Fruit fly (Drosophila melanogaster) whole organism, embryonic: Measurements from ENCODE around the gene CG42716.
A peak's percentile ranks its signal among the peaks of the same experiment; 100 is the strongest.

ENCODE experiments used
- BEAF-32 ChIP-seq: fragments of 200-800 bp; sonication (Bioruptor generic); optimal IDR thresholded peaks from 3 replicates; lab custom pipeline; 2017; ENCODE audit warnings: missing biosample characterization, missing genetic modification characterization, mild to moderate bottlenecking, moderate library complexity, missing genetic modification reagents
- Bdp1 ChIP-seq: fragments of 200-800 bp; sonication (Bioruptor generic); optimal IDR thresholded peaks from 3 replicates; lab custom pipeline; 2016; ENCODE audit warnings: missing biosample characterization, missing genetic modification characterization
- Bgb ChIP-seq: fragments of 200-800 bp; sonication (Bioruptor generic); IDR thresholded peaks from 2 replicates; pipeline ENCODE4 v1.3.6; 2022; ENCODE audit warnings: missing biosample characterization, missing genetic modification characterization; ENCODE audit not compliant: partially characterized antibody
- CG10209 ChIP-seq: fragments of 200-800 bp; sonication (Bioruptor generic); optimal IDR thresholded peaks from 3 replicates; lab custom pipeline; 2017; ENCODE audit warnings: missing biosample characterization, mild to moderate bottlenecking, missing genetic modification characterization, missing genetic modification reagents
- CG11398 ChIP-seq: fragments of 200-800 bp; sonication (Bioruptor generic); optimal IDR thresholded peaks from 2 replicates; lab custom pipeline; 2016; ENCODE audit warnings: missing biosample characterization, missing genetic modification characterization
- CG11504 ChIP-seq: fragments of 200-800 bp; sonication (Bioruptor generic); optimal IDR thresholded peaks from 3 replicates; lab custom pipeline; 2019; ENCODE audit warnings: missing biosample characterization, mild to moderate bottlenecking, missing genetic modification characterization, moderate library complexity
- CG13123 ChIP-seq: fragments of 200-800 bp; sonication (Bioruptor generic); optimal IDR thresholded peaks from 2 replicates; lab custom pipeline; 2016; ENCODE audit warnings: missing biosample characterization, missing genetic modification characterization
- CG13894 ChIP-seq: fragments of 200-800 bp; sonication (Bioruptor generic); optimal IDR thresholded peaks from 3 replicates; lab custom pipeline; 2018; ENCODE audit warnings: missing biosample characterization, mild to moderate bottlenecking, missing genetic modification characterization, moderate library complexity
- CG14710 ChIP-seq: fragments of 200-800 bp; sonication (Bioruptor generic); optimal IDR thresholded peaks from 3 replicates; lab custom pipeline; 2019; ENCODE audit warnings: missing biosample characterization, mild to moderate bottlenecking, missing genetic modification characterization, moderate library complexity
- CG17385 ChIP-seq: fragments of 200-800 bp; sonication (Bioruptor generic); optimal IDR thresholded peaks from 3 replicates; lab custom pipeline; 2018; ENCODE audit warnings: missing biosample characterization, mild to moderate bottlenecking, missing genetic modification characterization
- CG17568 ChIP-seq: fragments of 200-800 bp; sonication (Bioruptor generic); optimal IDR thresholded peaks from 2 replicates; lab custom pipeline; 2018; ENCODE audit warnings: missing biosample characterization, mild to moderate bottlenecking, missing genetic modification characterization, moderate library complexity
- CG1792 ChIP-seq: fragments of 200-800 bp; sonication (Bioruptor generic); optimal IDR thresholded peaks from 2 replicates; lab custom pipeline; 2016; ENCODE audit warnings: missing biosample characterization, missing genetic modification characterization
- CG3838 ChIP-seq: fragments of 200-800 bp; sonication (Bioruptor generic); optimal IDR thresholded peaks from 3 replicates; lab custom pipeline; 2016; ENCODE audit warnings: missing biosample characterization, missing genetic modification characterization
- CG4617 ChIP-seq: fragments of 200-800 bp; sonication (Bioruptor generic); optimal IDR thresholded peaks from 3 replicates; lab custom pipeline; 2016; ENCODE audit warnings: missing biosample characterization, missing genetic modification characterization, borderline replicate concordance
- CG7372 ChIP-seq: fragments of 200-800 bp; sonication (Bioruptor generic); IDR thresholded peaks from 2 replicates; pipeline ENCODE4 v1.3.6; 2022; ENCODE audit warnings: missing biosample characterization, missing genetic modification characterization
- CG8089 ChIP-seq: fragments of 200-800 bp; sonication (Bioruptor generic); optimal IDR thresholded peaks from 3 replicates; lab custom pipeline; 2016; ENCODE audit warnings: missing biosample characterization, missing genetic modification characterization
- CHES-1-like ChIP-seq: fragments of 200-800 bp; sonication (Bioruptor generic); optimal IDR thresholded peaks from 2 replicates; lab custom pipeline; 2016; ENCODE audit warnings: missing biosample characterization, missing genetic modification characterization
- Hr3 ChIP-seq: fragments of 200-800 bp; sonication (Bioruptor generic); optimal IDR thresholded peaks from 3 replicates; lab custom pipeline; 2016; ENCODE audit warnings: missing biosample characterization, missing genetic modification characterization
- Hsf ChIP-seq: fragments of 200-800 bp; sonication (Bioruptor generic); optimal IDR thresholded peaks from 3 replicates; lab custom pipeline; 2016; ENCODE audit warnings: missing biosample characterization, missing genetic modification characterization
- MESR4 ChIP-seq: fragments of 200-800 bp; sonication (Bioruptor generic); optimal IDR thresholded peaks from 2 replicates; lab custom pipeline; 2018; ENCODE audit warnings: missing biosample characterization, mild to moderate bottlenecking, missing genetic modification characterization, moderate library complexity
- Mes4 ChIP-seq: fragments of 200-800 bp; sonication (Bioruptor generic); optimal IDR thresholded peaks from 2 replicates; lab custom pipeline; 2016; ENCODE audit warnings: missing biosample characterization, missing genetic modification characterization
- Nf-YA ChIP-seq: fragments of 200-800 bp; sonication (Bioruptor generic); IDR thresholded peaks from 2 replicates; pipeline ENCODE4 v1.3.6; 2022; ENCODE audit warnings: missing biosample characterization, missing genetic modification characterization
- Opbp ChIP-seq: fragments of 200-800 bp; sonication (Bioruptor generic); IDR thresholded peaks from 3 replicates; pipeline ENCODE4 v1.3.6; 2022; ENCODE audit warnings: missing biosample characterization, missing genetic modification characterization; ENCODE audit not compliant: partially characterized antibody
- Sox102F ChIP-seq: fragments of 200-800 bp; sonication (Bioruptor generic); optimal IDR thresholded peaks from 2 replicates; lab custom pipeline; 2018; ENCODE audit warnings: missing biosample characterization, mild to moderate bottlenecking, missing genetic modification characterization, moderate library complexity
- amos ChIP-seq: fragments of 200-800 bp; sonication (Bioruptor generic); IDR thresholded peaks from 2 replicates; pipeline ENCODE4 v1.3.6; 2022; ENCODE audit warnings: missing biosample characterization, missing genetic modification characterization; ENCODE audit not compliant: partially characterized antibody
- bbx ChIP-seq: fragments of 200-800 bp; sonication (Bioruptor generic); IDR thresholded peaks from 2 replicates; pipeline ENCODE4 v1.3.6; 2022; ENCODE audit warnings: missing biosample characterization, missing genetic modification characterization; ENCODE audit not compliant: partially characterized antibody
- bcd ChIP-seq: fragments of 200-800 bp; sonication (Bioruptor generic); optimal IDR thresholded peaks from 2 replicates; lab custom pipeline; 2017; ENCODE audit warnings: missing biosample characterization, mild to moderate bottlenecking, missing genetic modification characterization
- cas ChIP-seq: fragments of 200-800 bp; sonication (Bioruptor generic); IDR thresholded peaks from 2 replicates; pipeline ENCODE4 v1.3.6; 2022; ENCODE audit warnings: missing biosample characterization, missing genetic modification characterization
- caup ChIP-seq: fragments of 200-800 bp; sonication (Bioruptor generic); optimal IDR thresholded peaks from 3 replicates; lab custom pipeline; 2017; ENCODE audit warnings: missing biosample characterization, mild to moderate bottlenecking, missing genetic modification characterization, moderate library complexity; ENCODE audit not compliant: severe bottlenecking
- croc ChIP-seq: fragments of 200-800 bp; sonication (Bioruptor generic); conservative IDR thresholded peaks from 3 replicates; pipeline ENCODE4 v1.3.6; 2022; ENCODE audit warnings: missing biosample characterization, missing genetic modification characterization
- crp ChIP-seq, 2 experiments: fragments of 200-800 bp; sonication (Bioruptor generic); optimal IDR thresholded peaks; 2 replicates in 1 of 2; 3 replicates in 1 of 2; lab custom pipeline; 2017; ENCODE audit warnings: missing biosample characterization in 2 of 2, missing genetic modification characterization in 2 of 2, mild to moderate bottlenecking in 1 of 2, moderate library complexity in 1 of 2
- emc ChIP-seq: fragments of 200-800 bp; sonication (Bioruptor generic); optimal IDR thresholded peaks from 2 replicates; lab custom pipeline; 2016; ENCODE audit warnings: missing biosample characterization, missing genetic modification characterization
- fd96Cb ChIP-seq: fragments of 200-800 bp; sonication (Bioruptor generic); optimal IDR thresholded peaks from 2 replicates; lab custom pipeline; 2018; ENCODE audit warnings: missing biosample characterization, mild to moderate bottlenecking, missing genetic modification characterization, moderate library complexity
- ftz-f1 ChIP-seq: fragments of 200-800 bp; sonication (Bioruptor generic); optimal IDR thresholded peaks from 2 replicates; lab custom pipeline; 2016; ENCODE audit warnings: missing biosample characterization, missing genetic modification characterization
- h ChIP-seq: fragments of >200 bp; optimal IDR thresholded peaks from 2 replicates; lab custom pipeline; 2017
- hbn ChIP-seq: fragments of 200-800 bp; sonication (Bioruptor generic); IDR thresholded peaks from 2 replicates; pipeline ENCODE4 v1.3.6; 2022; ENCODE audit warnings: missing biosample characterization, missing genetic modification characterization; ENCODE audit not compliant: partially characterized antibody
- jing ChIP-seq: fragments of 200-800 bp; sonication (Bioruptor generic); optimal IDR thresholded peaks from 2 replicates; lab custom pipeline; 2018; ENCODE audit warnings: missing biosample characterization, mild to moderate bottlenecking, missing genetic modification characterization
- nom ChIP-seq: fragments of 200-800 bp; sonication (Bioruptor generic); optimal IDR thresholded peaks from 2 replicates; lab custom pipeline; 2017; ENCODE audit warnings: missing biosample characterization, missing genetic modification characterization, mild to moderate bottlenecking, moderate library complexity, missing genetic modification reagents
- ro ChIP-seq: fragments of 200-800 bp; sonication (Bioruptor generic); IDR thresholded peaks from 2 replicates; pipeline ENCODE4 v1.3.6; 2022; ENCODE audit warnings: missing biosample characterization, missing genetic modification characterization
- sd ChIP-seq: fragments of 200-800 bp; sonication (Bioruptor generic); optimal IDR thresholded peaks from 3 replicates; lab custom pipeline; 2018; ENCODE audit warnings: missing biosample characterization, mild to moderate bottlenecking, missing genetic modification characterization, moderate library complexity
- sens ChIP-seq: fragments of 200-800 bp; sonication (Bioruptor generic); peaks from one replicate; lab custom pipeline; 2016; ENCODE audit warnings: missing biosample characterization, missing genetic modification characterization
- seq ChIP-seq: fragments of 200-800 bp; sonication (Bioruptor generic); IDR thresholded peaks from 2 replicates; pipeline ENCODE4 v1.3.6; 2022; ENCODE audit warnings: missing biosample characterization, missing genetic modification characterization
- sim ChIP-seq: fragments of 200-800 bp; sonication (Bioruptor generic); IDR thresholded peaks from 2 replicates; pipeline ENCODE4 v1.3.6; 2022; ENCODE audit warnings: missing biosample characterization, missing genetic modification characterization
- sisA ChIP-seq: fragments of 200-800 bp; sonication (Bioruptor generic); IDR thresholded peaks from 2 replicates; pipeline ENCODE4 v1.3.6; 2022; ENCODE audit warnings: missing biosample characterization, missing genetic modification characterization
- stc ChIP-seq: fragments of 200-800 bp; sonication (Bioruptor generic); IDR thresholded peaks from 2 replicates; pipeline ENCODE4 v1.3.6; 2022; ENCODE audit warnings: missing biosample characterization, missing genetic modification characterization
- stwl ChIP-seq: fragments of 200-800 bp; sonication (Bioruptor generic); optimal IDR thresholded peaks from 3 replicates; lab custom pipeline; 2018; ENCODE audit warnings: missing biosample characterization, mild to moderate bottlenecking, missing genetic modification characterization, moderate library complexity
- sug ChIP-seq: fragments of 200-800 bp; optimal IDR thresholded peaks from 2 replicates; lab custom pipeline; 2019; ENCODE audit warnings: missing biosample characterization, mild to moderate bottlenecking, missing genetic modification characterization, moderate library complexity
- yki ChIP-seq: fragments of >200 bp; optimal IDR thresholded peaks from 3 replicates; lab custom pipeline; 2018

Gene CG42716

dm6 chr3L:16004401-16005237 is 29.0 kb upstream of the CG42716 start, which contains the start of the genes hzg and mRpS31 (continued):
- peak; percentile 32 for TF ChIP-seq CG4617 (GFP tag; lab: Kevin White, UChicago)
- no peak for TF ChIP-seq Opbp (GFP tag; lab: Robert Waterston, UW)
- peak; percentile 34 for TF ChIP-seq CG10209 (GFP tag; lab: Kevin White, UChicago)
- peak; percentile 66 for TF ChIP-seq CG11504
- TF ChIP-seq BEAF-32 (GFP tag; lab: Kevin White, UChicago), result peak; percentile 51
- TF ChIP-seq CG8089, result no peak
- no peak for TF ChIP-seq Mes4 (GFP tag; lab: Kevin White, UChicago)
- TF ChIP-seq sim (GFP tag; lab: Robert Waterston, UW), result no peak
- TF ChIP-seq ro (GFP tag; lab: Robert Waterston, UW), result no peak
- no peak for TF ChIP-seq seq
- TF ChIP-seq jing (GFP tag; lab: Kevin White, UChicago), result no peak
- TF ChIP-seq CHES-1-like, result peak; percentile 20
- peak; percentile 26 for TF ChIP-seq Bdp1
- no peak for TF ChIP-seq yki (lab: Kevin White, UChicago)
- TF ChIP-seq h (lab: Kevin White, UChicago), result no peak
- TF ChIP-seq emc (GFP tag; lab: Kevin White, UChicago), result peak; percentile 23
- peak; percentile 37 for TF ChIP-seq stwl
- no peak for TF ChIP-seq CG11398 (GFP tag; lab: Kevin White, UChicago)
- peak; percentile 67 for TF ChIP-seq sug
- peak; percentile 62 for TF ChIP-seq sd (tag; lab: Kevin White, UChicago)
- TF ChIP-seq MESR4 (GFP tag; lab: Kevin White, UChicago), result peak; percentile 63
- TF ChIP-seq CG14710, result peak; percentile 79
- peak; percentile 14 for TF ChIP-seq bcd (GFP tag; lab: Kevin White, UChicago)
- peak; percentile 89 for TF ChIP-seq sens (GFP tag; lab: Kevin White, UChicago)
- no peak for TF ChIP-seq caup (GFP tag; lab: Kevin White, UChicago)
- TF ChIP-seq Hsf, result peak; percentile 67
- peak; percentile 57 for TF ChIP-seq Hr3 (GFP tag; lab: Kevin White, UChicago)
- no peak for TF ChIP-seq ftz-f1 (GFP tag; lab: Kevin White, UChicago)
- peak; percentile 17; the same call in 1 of the 2 replicates for TF ChIP-seq sisA (GFP tag; lab: Robert Waterston, UW)
- TF ChIP-seq croc (GFP tag; lab: Robert Waterston, UW), result no peak
- TF ChIP-seq CG17385 (GFP tag; lab: Kevin White, UChicago), result peak; percentile 26
- peak; percentile 66; the same call in 1 of the 2 replicates for TF ChIP-seq CG7372 (GFP tag; lab: Robert Waterston, UW)
- TF ChIP-seq CG3838, result peak; percentile 32
- TF ChIP-seq Bgb (GFP tag; lab: Robert Waterston, UW), result peak; percentile 25; the same call in 1 of the 2 replicates
- TF ChIP-seq Nf-YA (GFP tag; lab: Robert Waterston, UW), result 0 out of 2 replicates have a peak, but pooled peaks have one; percentile 7
- 0 out of 2 replicates have a peak, but pooled peaks have one; percentile 12 for TF ChIP-seq bbx (GFP tag; lab: Robert Waterston, UW)
- TF ChIP-seq crp (GFP tag; optimal IDR thresholded peaks at IDR 0.05; lab: Kevin White, UChicago), result no peak
- no peak for TF ChIP-seq stc (GFP tag; lab: Robert Waterston, UW)
- peak; percentile 58 for TF ChIP-seq CG17568 (GFP tag; lab: Kevin White, UChicago)
- peak; percentile 45 for TF ChIP-seq fd96Cb
- TF ChIP-seq amos, result no peak; the same call in 1 of the 2 replicates
- TF ChIP-seq nom, result peak; percentile 88
- peak; percentile 13 for TF ChIP-seq CG1792 (GFP tag; lab: Kevin White, UChicago)
- TF ChIP-seq hbn (GFP tag; lab: Robert Waterston, UW), result no peak
- TF ChIP-seq cas (GFP tag; lab: Robert Waterston, UW), result no peak
- TF ChIP-seq CG13894 (tag; lab: Kevin White, UChicago), result peak; percentile 44
- TF ChIP-seq CG13123 (GFP tag; lab: Kevin White, UChicago), result peak; percentile 4
- TF ChIP-seq Sox102F (GFP tag; lab: Kevin White, UChicago), result peak; percentile 58
